Worm (Caenorhabditis elegans) whole organism, L1 larva: ENCODE data around the gene srt-50.
"Not testable (repeated sequence)": the region's sequence is repeated elsewhere in the genome, so short reads cannot be mapped to it uniquely, and the experiment has no call there.

Source experiments
- elt-2 ChIP-seq: sonication (generic microtip); optimal IDR thresholded peaks from 2 replicates; lab custom pipeline; 2016; ENCODE audit warnings: missing genetic modification characterization, mild to moderate bottlenecking, inconsistent platforms, missing compliant biosample characterization, missing genetic modification reagents
- ets-5 ChIP-seq: fragments of 200-800 bp; sonication (Bioruptor generic); IDR thresholded peaks from 2 replicates; pipeline ENCODE4 v1.3.6; 2022; ENCODE audit warnings: missing genetic modification characterization, missing compliant biosample characterization
- fkh-10 ChIP-seq: sonication (generic microtip); optimal IDR thresholded peaks from 2 replicates; lab custom pipeline; 2017; ENCODE audit warnings: missing biosample characterization, missing genetic modification reagents, missing genetic modification characterization
- lin-13 ChIP-seq: fragments of 150-350 bp; optimal IDR thresholded peaks from 2 replicates; lab custom pipeline; 2014; ENCODE audit warnings: missing biosample characterization, missing genetic modification reagents, missing genetic modification characterization
- tbx-2 ChIP-seq: sonication (generic microtip); optimal IDR thresholded peaks from 2 replicates; lab custom pipeline; 2016; ENCODE audit warnings: missing genetic modification characterization, missing compliant biosample characterization
- unc-130 ChIP-seq: fragments of 150-350 bp; optimal IDR thresholded peaks from 2 replicates; lab custom pipeline; 2017; ENCODE audit warnings: missing biosample characterization, missing genetic modification characterization, inconsistent platforms

- TF ChIP-seq tbx-2; elt-2 (tag; lab: Kevin White, UChicago); ets-5; fkh-10; lin-13 (GFP tag; lab: Kevin White, UChicago); unc-130 (tag; lab: Kevin White, UChicago): not testable (repeated sequence)
Measured at ce11 chrIV:15133899-15134298, 59.4 kb downstream of the srt-50 start, which contains the start of gene M199.8.
